Worm (Caenorhabditis elegans) whole organism, midembryonic: ENCODE data around the gene Y116A8C.19.
"Not testable (repeated sequence)": the region's sequence is repeated elsewhere in the genome, so short reads cannot be mapped to it uniquely, and the experiment has no call there.

Source experiments
- T22C8.4 ChIP-seq: fragments of 200-800 bp; sonication (Bioruptor generic); IDR thresholded peaks from 2 replicates; pipeline ENCODE4 v1.3.6; 2022; ENCODE audit warnings: missing genetic modification characterization, missing compliant biosample characterization
- cog-1 ChIP-seq: sonication (generic microtip); optimal IDR thresholded peaks from 2 replicates; lab custom pipeline; 2016; ENCODE audit warnings: missing genetic modification characterization, missing compliant biosample characterization
- flt-1 ChIP-seq: fragments of 200-800 bp; sonication (Bioruptor generic); IDR thresholded peaks from 2 replicates; pipeline ENCODE4 v1.3.6; 2022; ENCODE audit warnings: missing genetic modification characterization, missing compliant biosample characterization
- klf-2 ChIP-seq: fragments of 200-800 bp; sonication (Bioruptor generic); conservative IDR thresholded peaks from 2 replicates; pipeline ENCODE4 v1.3.6; 2022; ENCODE audit warnings: missing genetic modification reagents, missing genetic modification characterization, missing compliant biosample characterization
- med-1 ChIP-seq: sonication (generic microtip); optimal IDR thresholded peaks from 2 replicates; lab custom pipeline; 2017; ENCODE audit warnings: missing genetic modification characterization, mild to moderate bottlenecking, missing compliant biosample characterization, antibody characterized with exemption, missing genetic modification reagents; ENCODE audit not compliant: insufficient read depth
- ref-1 ChIP-seq: fragments of 200-800 bp; sonication (Bioruptor generic); conservative IDR thresholded peaks from 2 replicates; pipeline ENCODE4 v1.3.6; 2022; ENCODE audit warnings: missing genetic modification reagents, missing genetic modification characterization, missing compliant biosample characterization
- tab-1 ChIP-seq: fragments of 200-800 bp; sonication (Bioruptor generic); IDR thresholded peaks from 2 replicates; pipeline ENCODE4 v1.3.6; 2022; ENCODE audit warnings: missing genetic modification characterization, missing compliant biosample characterization
- ztf-23 ChIP-seq: fragments of 200-800 bp; sonication (Bioruptor generic); IDR thresholded peaks from 2 replicates; pipeline ENCODE4 v1.3.6; 2022; ENCODE audit warnings: missing genetic modification reagents, missing genetic modification characterization, missing compliant biosample characterization
- ztf-29 ChIP-seq: fragments of 200-800 bp; sonication (Bioruptor generic); IDR thresholded peaks from 2 replicates; pipeline ENCODE4 v1.3.6; 2022; ENCODE audit warnings: missing genetic modification reagents, missing genetic modification characterization, missing compliant biosample characterization

Y116A8C.19 gene

ce11 chrIV:17039545-17039944 lies at the start of gene Y116A8C.19:
Gene Y116A8C.19 (minus strand): TSS chrIV:17039645.
- TF ChIP-seq ztf-23 (GFP tag; lab: Robert Waterston, UW) = no peak

ce11 chrIV:17088849-17089248 lies 49.4 kb upstream of the Y116A8C.19 start, which contains the start of gene Y116A8C.43:
Gene Y116A8C.43 (plus strand): TSS chrIV:17088851.
- TF ChIP-seq T22C8.4 (no peak), med-1 (GFP tag; lab: Kevin White, UChicago) (no peak), cog-1 (tag; lab: Kevin White, UChicago) (no peak), ztf-29 (GFP tag; lab: Robert Waterston, UW) (no peak)

- TF ChIP-seq flt-1 (GFP tag; lab: Robert Waterston, UW) (peak; percentile 89), T22C8.4 (peak; percentile 70; the same call in 1 of the 2 replicates), klf-2 (GFP tag; lab: Robert Waterston, UW) (peak; percentile 81), cog-1 (tag; lab: Kevin White, UChicago) (peak; percentile 97), ztf-29 (GFP tag; lab: Robert Waterston, UW) (peak; percentile 70), tab-1 (GFP tag; lab: Robert Waterston, UW) (peak; percentile 77), ztf-23 (GFP tag; lab: Robert Waterston, UW) (peak; percentile 94), ref-1 (GFP tag; lab: Robert Waterston, UW) (no peak; the same call in 1 of the 2 replicates), med-1 (GFP tag; lab: Kevin White, UChicago) (no peak)
Measured at ce11 chrIV:17087384-17088099, 48.1 kb upstream of the Y116A8C.19 start, which contains the start of the genes snx-13 and snr-1. Gene snx-13 (minus strand): TSS chrIV:17087438. Gene snr-1 (plus strand): TSS chrIV:17088049.

- no peak for TF ChIP-seq klf-2 (GFP tag; lab: Robert Waterston, UW)
- no peak for TF ChIP-seq tab-1 (GFP tag; lab: Robert Waterston, UW)
- no peak for TF ChIP-seq med-1 (GFP tag; lab: Kevin White, UChicago)
Measured at ce11 chrIV:17084839-17085238, 45.4 kb upstream of the Y116A8C.19 start.

ce11 chrIV:17084317-17084716 lies 44.9 kb upstream of the Y116A8C.19 start:
- no peak for TF ChIP-seq cog-1 (tag; lab: Kevin White, UChicago)
- TF ChIP-seq med-1 (GFP tag; lab: Kevin White, UChicago) = no peak
- no peak for TF ChIP-seq ref-1 (GFP tag; lab: Robert Waterston, UW)
- no peak for TF ChIP-seq klf-2 (GFP tag; lab: Robert Waterston, UW)
- TF ChIP-seq tab-1 (GFP tag; lab: Robert Waterston, UW) = no peak
- TF ChIP-seq flt-1 (GFP tag; lab: Robert Waterston, UW) = no peak
- TF ChIP-seq T22C8.4 = no peak
- no peak for TF ChIP-seq ztf-29 (GFP tag; lab: Robert Waterston, UW)
- TF ChIP-seq ztf-23 (GFP tag; lab: Robert Waterston, UW) = no peak

ce11 chrIV:17078649-17079048 lies 39.2 kb upstream of the Y116A8C.19 start, which contains the start of gene Y116A8C.25:
Gene Y116A8C.25 (minus strand): TSS chrIV:17078749.
- TF ChIP-seq T22C8.4 = no peak
- TF ChIP-seq tab-1 (GFP tag; lab: Robert Waterston, UW) = no peak

- TF ChIP-seq flt-1 (GFP tag; lab: Robert Waterston, UW) = peak; percentile 67; the same call in 1 of the 2 replicates
Measured at ce11 chrIV:17076000-17076399, 36.6 kb upstream of the Y116A8C.19 start.

ce11 chrIV:17070791-17071190 lies 31.3 kb upstream of the Y116A8C.19 start, which contains the start of gene Y116A8C.24:
Gene Y116A8C.24 (minus strand): TSS chrIV:17070891.
- TF ChIP-seq ztf-23 (GFP tag; lab: Robert Waterston, UW); cog-1 (tag; lab: Kevin White, UChicago); ztf-29 (GFP tag; lab: Robert Waterston, UW): not testable (repeated sequence)

ce11 chrIV:17064937-17065336 lies 25.5 kb upstream of the Y116A8C.19 start, which contains the start of gene Y116A8C.465:
Gene Y116A8C.465 (plus strand): TSS chrIV:17065237.
- not testable (repeated sequence) for TF ChIP-seq ztf-29 (GFP tag; lab: Robert Waterston, UW); T22C8.4; klf-2 (GFP tag; lab: Robert Waterston, UW)

- TF ChIP-seq flt-1, ztf-23, ztf-29 (GFP tag; lab: Robert Waterston, UW): not testable (repeated sequence)
Measured at ce11 chrIV:17063700-17064099, 24.3 kb upstream of the Y116A8C.19 start, which contains the start of gene Y116A8C.467. Gene Y116A8C.467 (minus strand): TSS chrIV:17063800.

- TF ChIP-seq T22C8.4 (no peak), ref-1 (GFP tag; lab: Robert Waterston, UW) (no peak), ztf-23 (GFP tag; lab: Robert Waterston, UW) (no peak), cog-1 (tag; lab: Kevin White, UChicago) (no peak), med-1 (GFP tag; lab: Kevin White, UChicago) (no peak), ztf-29 (GFP tag; lab: Robert Waterston, UW) (no peak), flt-1 (GFP tag; lab: Robert Waterston, UW) (no peak), tab-1 (GFP tag; lab: Robert Waterston, UW) (no peak)
Measured at ce11 chrIV:17058036-17058435, 18.6 kb upstream of the Y116A8C.19 start, which contains the start of gene Y116A8C.44. Gene Y116A8C.44 (minus strand): TSS chrIV:17058136.
